Fruit fly (Drosophila melanogaster): Measurements from ENCODE around the gene Mrgn1.

- TF ChIP-seq Sox15 (GFP tag; optimal IDR thresholded peaks at IDR 0.05) = no peak
- no peak for TF ChIP-seq Lpt (GFP tag; optimal IDR thresholded peaks at IDR 0.05)
- TF ChIP-seq Eip75B (GFP tag; optimal IDR thresholded peaks at IDR 0.05) = no peak
- TF ChIP-seq Smox (GFP tag; optimal IDR thresholded peaks at IDR 0.05) = no peak
- TF ChIP-seq OdsH (GFP tag; optimal IDR thresholded peaks at IDR 0.05) = no peak
- no peak for TF ChIP-seq dac (GFP tag; optimal IDR thresholded peaks at IDR 0.05)
- TF ChIP-seq Hr39 (GFP tag; optimal IDR thresholded peaks at IDR 0.05) = no peak
- no peak for TF ChIP-seq CG10669 (GFP tag; optimal IDR thresholded peaks at IDR 0.05)
- TF ChIP-seq CG7368 (GFP tag; optimal IDR thresholded peaks at IDR 0.05) = no peak
These were observed 19.2 kb upstream of the Mrgn1 start for dm6 chrX:13740992-13741391.
